Worm (Caenorhabditis elegans) whole organism, L4/young adult: ENCODE measurements around the gene unc-42.

ENCODE experiments used
- W03F9.2 ChIP-seq: fragments of 150-350 bp; optimal IDR thresholded peaks from 2 replicates; lab custom pipeline; 2014; ENCODE audit warnings: missing biosample characterization, missing genetic modification characterization
- him-1 ChIP-seq: sonication (generic microtip); optimal IDR thresholded peaks from 2 replicates; lab custom pipeline; 2016; ENCODE audit warnings: missing genotype, missing genetic modification reagents, missing genetic modification characterization, missing compliant biosample characterization

- TF ChIP-seq W03F9.2 (no peak), him-1 (no peak)
These were observed 3.6 kb downstream of the unc-42 start for ce11 chrV:9765622-9766021.
